Worm (Caenorhabditis elegans) whole organism, L1 larva: ENCODE measurements around the gene twk-12.

ENCODE experiments used
- ama-1 ChIP-seq: fragments of 150-350 bp; optimal IDR thresholded peaks from 2 replicates; lab custom pipeline; 2014
- fkh-10 ChIP-seq: sonication (generic microtip); optimal IDR thresholded peaks from 2 replicates; lab custom pipeline; 2017; ENCODE audit warnings: missing biosample characterization, missing genetic modification reagents, missing genetic modification characterization
- lin-13 ChIP-seq: fragments of 150-350 bp; optimal IDR thresholded peaks from 2 replicates; lab custom pipeline; 2014; ENCODE audit warnings: missing biosample characterization, missing genetic modification reagents, missing genetic modification characterization
- nhr-47 ChIP-seq: sonication (generic microtip); optimal IDR thresholded peaks from 2 replicates; lab custom pipeline; 2016; ENCODE audit warnings: mild to moderate bottlenecking, missing genetic modification characterization, moderate library complexity, missing compliant biosample characterization
- nhr-77 ChIP-seq: fragments of 150-350 bp; optimal IDR thresholded peaks from 2 replicates; lab custom pipeline; 2014; ENCODE audit warnings: missing biosample characterization, missing genetic modification characterization

- TF ChIP-seq lin-13 (GFP tag; lab: Kevin White, UChicago) (no peak), nhr-77 (no peak), fkh-10 (GFP tag; lab: Kevin White, UChicago) (no peak), ama-1 (no peak), nhr-47 (no peak)
Measured at ce11 chrV:10659343-10659742, 8.0 kb upstream of the twk-12 start.
